Worm (Caenorhabditis elegans) whole organism, L3 larva: Measurements from ENCODE around the gene egl-38.

Experiments
- aly-2 ChIP-seq: fragments of 150-350 bp; optimal IDR thresholded peaks from 2 replicates; lab custom pipeline; 2014; ENCODE audit warnings: missing biosample characterization, missing genetic modification characterization
- daf-12 ChIP-seq: fragments of 150-350 bp; optimal IDR thresholded peaks from 2 replicates; lab custom pipeline; 2014; ENCODE audit warnings: missing biosample characterization, missing genetic modification reagents, missing genetic modification characterization

DNA sequence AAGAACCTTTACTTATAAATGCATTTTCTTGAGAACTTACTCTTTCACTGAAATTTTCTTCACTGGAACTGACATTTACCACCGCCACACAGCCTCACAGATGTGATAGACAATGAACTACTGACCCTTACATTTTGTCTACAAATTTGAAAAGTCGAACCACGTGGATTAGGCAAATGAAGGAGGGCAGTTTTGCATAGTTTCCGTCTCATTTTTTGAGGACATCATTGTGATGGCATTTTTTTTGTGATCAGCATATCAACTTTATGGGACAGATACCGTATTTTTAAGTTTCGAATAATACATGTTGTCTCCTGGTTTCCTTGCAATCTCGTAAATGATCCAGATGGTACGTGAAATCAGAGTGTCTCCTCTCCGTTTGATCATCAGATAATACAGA, 37.8 kb downstream of the egl-38 start, which contains the start of gene W01B6.3:
- TF ChIP-seq daf-12 (tag; lab: Kevin White, UChicago) (no peak), aly-2 (tag; lab: Kevin White, UChicago) (no peak)
